Worm (Caenorhabditis elegans) whole organism, L2 larva: ENCODE results near the gene fbxa-154.
"Not testable (repeated sequence)": the region's sequence is repeated elsewhere in the genome, so short reads cannot be mapped to it uniquely, and the experiment has no call there.

Source experiments
- F13H6.1 ChIP-seq: sonication (generic microtip); optimal IDR thresholded peaks from 2 replicates; lab custom pipeline; 2016; ENCODE audit warnings: missing genetic modification characterization, missing compliant biosample characterization
- ZK546.5 ChIP-seq: sonication (generic microtip); optimal IDR thresholded peaks from 2 replicates; lab custom pipeline; 2017; ENCODE audit warnings: missing biosample characterization, missing genetic modification characterization
- alr-1 ChIP-seq: fragments of 150-350 bp; optimal IDR thresholded peaks from 2 replicates; lab custom pipeline; 2014; ENCODE audit warnings: missing biosample characterization, missing genetic modification characterization
- aly-2 ChIP-seq: fragments of 150-350 bp; optimal IDR thresholded peaks from 2 replicates; lab custom pipeline; 2014; ENCODE audit warnings: missing biosample characterization, missing genetic modification characterization
- ama-1 ChIP-seq: fragments of 150-350 bp; optimal IDR thresholded peaks from 2 replicates; lab custom pipeline; 2018; ENCODE audit warnings: inconsistent platforms
- crh-2 ChIP-seq: sonication (generic microtip); optimal IDR thresholded peaks from 2 replicates; lab custom pipeline; 2017; ENCODE audit warnings: missing biosample characterization, missing genetic modification characterization
- dmd-4 ChIP-seq: sonication (generic microtip); optimal IDR thresholded peaks from 2 replicates; lab custom pipeline; 2017; ENCODE audit warnings: missing biosample characterization, missing genetic modification characterization
- egl-27 ChIP-seq: sonication (generic microtip); optimal IDR thresholded peaks from 3 replicates; lab custom pipeline; 2017; ENCODE audit warnings: missing biosample characterization, missing genetic modification reagents, missing genetic modification characterization
- elt-1 ChIP-seq: fragments of 150-350 bp; optimal IDR thresholded peaks from 2 replicates; lab custom pipeline; 2014; ENCODE audit warnings: missing biosample characterization, missing genetic modification characterization
- elt-3 ChIP-seq: sonication (generic microtip); optimal IDR thresholded peaks from 2 replicates; lab custom pipeline; 2017; ENCODE audit warnings: missing biosample characterization, missing genetic modification characterization
- fos-1 ChIP-seq: fragments of 150-350 bp; optimal IDR thresholded peaks from 2 replicates; lab custom pipeline; 2014; ENCODE audit warnings: missing biosample characterization, missing genetic modification characterization
- gmeb-1 ChIP-seq: fragments of 150-350 bp; optimal IDR thresholded peaks from 2 replicates; lab custom pipeline; 2014; ENCODE audit warnings: missing biosample characterization, missing genetic modification characterization
- lin-11 ChIP-seq: fragments of 150-350 bp; sonication (generic microtip); optimal IDR thresholded peaks from 2 replicates; lab custom pipeline; 2014; ENCODE audit warnings: missing biosample characterization, missing genetic modification characterization, inconsistent platforms, mixed read lengths
- lin-13 ChIP-seq: fragments of 150-350 bp; optimal IDR thresholded peaks from 2 replicates; lab custom pipeline; 2014; ENCODE audit warnings: missing biosample characterization, missing genetic modification reagents, missing genetic modification characterization
- lin-39 ChIP-seq: fragments of 150-350 bp; optimal IDR thresholded peaks from 2 replicates; lab custom pipeline; 2014; ENCODE audit warnings: missing biosample characterization, missing genetic modification reagents, missing genetic modification characterization
- mab-5 ChIP-seq: fragments of 150-350 bp; optimal IDR thresholded peaks from 2 replicates; lab custom pipeline; 2014; ENCODE audit warnings: missing biosample characterization, missing genetic modification characterization
- mbf-1 ChIP-seq: sonication (generic microtip); optimal IDR thresholded peaks from 2 replicates; lab custom pipeline; 2017; ENCODE audit warnings: missing biosample characterization, missing genetic modification characterization
- nhr-10 ChIP-seq: sonication (generic microtip); optimal IDR thresholded peaks from 2 replicates; lab custom pipeline; 2017; ENCODE audit warnings: missing biosample characterization, missing genetic modification characterization
- nhr-11 ChIP-seq: fragments of 150-350 bp; optimal IDR thresholded peaks from 2 replicates; lab custom pipeline; 2014; ENCODE audit warnings: missing biosample characterization, missing genetic modification characterization
- nhr-129 ChIP-seq: fragments of 150-350 bp; optimal IDR thresholded peaks from 2 replicates; lab custom pipeline; 2014; ENCODE audit warnings: missing biosample characterization, missing genetic modification characterization
- nhr-21 ChIP-seq: fragments of 150-350 bp; optimal IDR thresholded peaks from 2 replicates; lab custom pipeline; 2014; ENCODE audit warnings: missing biosample characterization, missing genetic modification characterization
- nhr-23 ChIP-seq: fragments of 150-350 bp; optimal IDR thresholded peaks from 2 replicates; lab custom pipeline; 2014; ENCODE audit warnings: missing biosample characterization, missing genetic modification reagents, missing genetic modification characterization
- nhr-237 ChIP-seq: fragments of 150-350 bp; optimal IDR thresholded peaks from 2 replicates; lab custom pipeline; 2014; ENCODE audit warnings: missing biosample characterization, missing genetic modification characterization
- nhr-25 ChIP-seq: fragments of 150-350 bp; sonication (generic microtip); optimal IDR thresholded peaks from 3 replicates; lab custom pipeline; 2014; ENCODE audit warnings: missing biosample characterization, missing genetic modification characterization
- nhr-6 ChIP-seq: fragments of 150-350 bp; optimal IDR thresholded peaks from 2 replicates; lab custom pipeline; 2014; ENCODE audit warnings: missing biosample characterization, missing genetic modification characterization
- sem-4 ChIP-seq: fragments of 150-350 bp; optimal IDR thresholded peaks from 2 replicates; lab custom pipeline; 2014; ENCODE audit warnings: missing biosample characterization, missing genetic modification reagents, missing genetic modification characterization
- skn-1 ChIP-seq: sonication (generic microtip); optimal IDR thresholded peaks from 2 replicates; lab custom pipeline; 2017; ENCODE audit warnings: missing biosample characterization, missing genetic modification characterization
- sma-9 ChIP-seq, 2 experiments: fragments of 150-350 bp in 1 of 2; sonication (generic microtip) in 1 of 2; optimal IDR thresholded peaks; 2 replicates each; lab custom pipeline; 2014 to 2016; ENCODE audit warnings: missing genetic modification characterization in 2 of 2, mild to moderate bottlenecking in 1 of 2, missing biosample characterization in 1 of 2, missing compliant biosample characterization in 1 of 2, missing genetic modification reagents in 1 of 2, moderate library complexity in 1 of 2
- snpc-4 ChIP-seq: fragments of 150-350 bp; optimal IDR thresholded peaks from 2 replicates; lab custom pipeline; 2014; ENCODE audit warnings: missing biosample characterization, missing genetic modification characterization
- unc-39 ChIP-seq: fragments of 150-350 bp; optimal IDR thresholded peaks from 2 replicates; lab custom pipeline; 2014; ENCODE audit warnings: missing biosample characterization, missing genetic modification characterization
- unc-62 ChIP-seq: fragments of 150-350 bp; optimal IDR thresholded peaks from 2 replicates; lab custom pipeline; 2014; ENCODE audit warnings: missing biosample characterization, missing genetic modification reagents, missing genetic modification characterization
- zag-1 ChIP-seq: fragments of 150-350 bp; optimal IDR thresholded peaks from 2 replicates; lab custom pipeline; 2014; ENCODE audit warnings: missing biosample characterization, missing genetic modification characterization
- ztf-1 ChIP-seq: fragments of 200-800 bp; sonication (Bioruptor generic); conservative IDR thresholded peaks from 2 replicates; pipeline ENCODE4 v1.3.6; 2022; ENCODE audit warnings: missing genetic modification characterization, missing compliant biosample characterization
- ztf-11 ChIP-seq: sonication (generic microtip); optimal IDR thresholded peaks from 2 replicates; lab custom pipeline; 2017; ENCODE audit warnings: missing biosample characterization, missing genetic modification characterization
- ztf-4 ChIP-seq: fragments of 150-350 bp; optimal IDR thresholded peaks from 2 replicates; lab custom pipeline; 2014; ENCODE audit warnings: missing biosample characterization, missing genetic modification characterization

fbxa-154 gene

ce11 chrV:15605045-15605444, at the start of gene fbxa-154:
Gene fbxa-154 (minus strand): TSS chrV:15605145.
- TF ChIP-seq nhr-21 (tag; lab: Kevin White, UChicago) = no peak
- TF ChIP-seq nhr-10 (tag; lab: Kevin White, UChicago) = no peak
- no peak for TF ChIP-seq nhr-6 (tag; lab: Kevin White, UChicago)
- TF ChIP-seq snpc-4 (tag; lab: Kevin White, UChicago) = no peak
- TF ChIP-seq nhr-129 (tag; lab: Kevin White, UChicago) = no peak
- no peak for TF ChIP-seq gmeb-1
- no peak for TF ChIP-seq zag-1 (tag; lab: Kevin White, UChicago)
- TF ChIP-seq unc-39 (tag; lab: Kevin White, UChicago) = no peak
- TF ChIP-seq sma-9 (GFP tag; optimal IDR thresholded peaks at IDR 0.05; lab: Kevin White, UChicago) = no peak
- TF ChIP-seq sma-9 (tag; optimal IDR thresholded peaks at IDR 0.05; lab: Kevin White, UChicago) = no peak
- no peak for TF ChIP-seq nhr-25
- no peak for TF ChIP-seq ztf-4 (tag; lab: Kevin White, UChicago)
- TF ChIP-seq sem-4 (tag; lab: Kevin White, UChicago) = no peak
- no peak for TF ChIP-seq aly-2 (tag; lab: Kevin White, UChicago)

- TF ChIP-seq sem-4 (tag; lab: Kevin White, UChicago) (no peak), ztf-1 (no peak), nhr-11 (tag; lab: Kevin White, UChicago) (no peak), unc-62 (GFP tag; lab: Kevin White, UChicago) (no peak), fos-1 (tag; lab: Kevin White, UChicago) (no peak)
- TF ChIP-seq, all 48 proteins: peak for 0
Observed at ce11 chrV:15654124-15654523, 49.2 kb upstream of the fbxa-154 start, which contains the start of gene F53E4.2. Gene F53E4.2 (plus strand): TSS chrV:15654424.

- TF ChIP-seq nhr-129 (tag; lab: Kevin White, UChicago) (peak; percentile 8), skn-1 (tag; lab: Kevin White, UChicago) (no peak), nhr-25 (peak; percentile 58)
Observed at ce11 chrV:15652147-15652546, 47.2 kb upstream of the fbxa-154 start.

- TF ChIP-seq ZK546.5 (tag; lab: Kevin White, UChicago) = no peak
- no peak for TF ChIP-seq alr-1 (tag; lab: Kevin White, UChicago)
- TF ChIP-seq skn-1 (tag; lab: Kevin White, UChicago) = no peak
- TF ChIP-seq nhr-237 = no peak
- TF ChIP-seq egl-27 (tag; lab: Kevin White, UChicago) = no peak
- no peak for TF ChIP-seq snpc-4 (tag; lab: Kevin White, UChicago)
- TF ChIP-seq mab-5 (tag; lab: Kevin White, UChicago) = no peak
- no peak for TF ChIP-seq elt-1 (tag; lab: Kevin White, UChicago)
- no peak for TF ChIP-seq mbf-1
- TF ChIP-seq nhr-25 = no peak
- TF ChIP-seq elt-3 (tag; lab: Kevin White, UChicago) = no peak
- TF ChIP-seq nhr-129 (tag; lab: Kevin White, UChicago) = no peak
- TF ChIP-seq lin-13 (GFP tag; lab: Kevin White, UChicago) = no peak
- TF ChIP-seq ama-1 (lab: Kevin White, UChicago) = no peak
- no peak for TF ChIP-seq nhr-23 (tag; lab: Kevin White, UChicago)
- TF ChIP-seq, all 48 proteins: peak for 0
Observed at ce11 chrV:15650167-15650566, 45.2 kb upstream of the fbxa-154 start, which contains the start of gene sru-42. Gene sru-42 (plus strand): TSS chrV:15650467.

ce11 chrV:15647536-15648085, 42.7 kb upstream of the fbxa-154 start, which contains the start of the genes C55A1.7 and C55A1.6:
Gene C55A1.7 (minus strand): TSS chrV:15647636.
Gene C55A1.6 (plus strand): TSS chrV:15648035.
- TF ChIP-seq unc-62 (GFP tag; lab: Kevin White, UChicago); mbf-1; ama-1 (lab: Kevin White, UChicago): not testable (repeated sequence)

ce11 chrV:15644575-15644974, 39.6 kb upstream of the fbxa-154 start, which contains the start of gene str-23:
Gene str-23 (plus strand): TSS chrV:15644875.
- no peak for TF ChIP-seq mbf-1
- TF ChIP-seq lin-13 (GFP tag; lab: Kevin White, UChicago) = no peak
- no peak for TF ChIP-seq F13H6.1 (tag; lab: Kevin White, UChicago)
- no peak for TF ChIP-seq elt-1 (tag; lab: Kevin White, UChicago)
- TF ChIP-seq fos-1 (tag; lab: Kevin White, UChicago) = no peak
- no peak for TF ChIP-seq ztf-11 (tag; lab: Kevin White, UChicago)
- no peak for TF ChIP-seq sma-9 (GFP tag; optimal IDR thresholded peaks at IDR 0.05; lab: Kevin White, UChicago)
- no peak for TF ChIP-seq sma-9 (tag; optimal IDR thresholded peaks at IDR 0.05; lab: Kevin White, UChicago)
- no peak for TF ChIP-seq lin-11
- no peak for TF ChIP-seq unc-39 (tag; lab: Kevin White, UChicago)
- no peak for TF ChIP-seq crh-2 (tag; lab: Kevin White, UChicago)
- no peak for TF ChIP-seq ama-1 (lab: Kevin White, UChicago)
- no peak for TF ChIP-seq ztf-4 (tag; lab: Kevin White, UChicago)
- no peak for TF ChIP-seq ztf-1
- TF ChIP-seq nhr-6 (tag; lab: Kevin White, UChicago) = no peak
- no peak for TF ChIP-seq lin-39 (tag; lab: Kevin White, UChicago)
- TF ChIP-seq zag-1 (tag; lab: Kevin White, UChicago) = no peak
- TF ChIP-seq dmd-4 (tag; lab: Kevin White, UChicago) = no peak
- no peak for TF ChIP-seq nhr-25
- TF ChIP-seq, all 48 proteins: peak for 0
